Worm (Caenorhabditis elegans) whole organism, early embryonic: ENCODE measurements around the gene str-25.

ENCODE experiments used
- F13C5.2 ChIP-seq: sonication (generic microtip); optimal IDR thresholded peaks from 2 replicates; lab custom pipeline; 2017; ENCODE audit warnings: mild to moderate bottlenecking, missing genetic modification characterization, inconsistent platforms, missing compliant biosample characterization
- aly-1 ChIP-seq: sonication (generic microtip); optimal IDR thresholded peaks from 2 replicates; lab custom pipeline; 2016; ENCODE audit warnings: missing genetic modification characterization, missing compliant biosample characterization
- ama-1 ChIP-seq: fragments of 150-350 bp; optimal IDR thresholded peaks from 2 replicates; lab custom pipeline; 2014
- ceh-36 ChIP-seq: sonication (generic microtip); optimal IDR thresholded peaks from 2 replicates; lab custom pipeline; 2016; ENCODE audit warnings: missing genetic modification characterization, inconsistent platforms, missing compliant biosample characterization
- ets-7 ChIP-seq: sonication (generic microtip); optimal IDR thresholded peaks from 2 replicates; lab custom pipeline; 2016; ENCODE audit warnings: missing genotype, missing genetic modification characterization, missing compliant biosample characterization
- flt-1 ChIP-seq: fragments of 200-800 bp; sonication (Bioruptor generic); IDR thresholded peaks from 2 replicates; pipeline ENCODE4 v1.3.6; 2022; ENCODE audit warnings: missing genetic modification characterization, missing compliant biosample characterization
- hmbx-1 ChIP-seq: sonication (generic microtip); optimal IDR thresholded peaks from 2 replicates; lab custom pipeline; 2016; ENCODE audit warnings: mild to moderate bottlenecking, missing genetic modification characterization, missing compliant biosample characterization
- hmg-4 ChIP-seq: fragments of 200-800 bp; sonication (Bioruptor generic); optimal IDR thresholded peaks from 2 replicates; lab custom pipeline; 2018; ENCODE audit warnings: mild to moderate bottlenecking, missing genetic modification characterization, missing compliant biosample characterization
- hnd-1 ChIP-seq: sonication (generic microtip); optimal IDR thresholded peaks from 2 replicates; lab custom pipeline; 2016; ENCODE audit warnings: missing genetic modification characterization, missing compliant biosample characterization
- scrt-1 ChIP-seq: fragments of 200-800 bp; sonication (Bioruptor generic); IDR thresholded peaks from 2 replicates; pipeline ENCODE4 v1.3.6; 2022; ENCODE audit warnings: missing genetic modification characterization, missing compliant biosample characterization
- tbx-11 ChIP-seq: fragments of 200-800 bp; sonication (Bioruptor generic); IDR thresholded peaks from 2 replicates; pipeline ENCODE4 v1.3.6; 2022; ENCODE audit warnings: missing genetic modification characterization, missing compliant biosample characterization
- tbx-37 ChIP-seq: fragments of 200-800 bp; sonication (Bioruptor generic); conservative IDR thresholded peaks from 2 replicates; pipeline ENCODE4 v1.3.6; 2022; ENCODE audit warnings: missing genetic modification reagents, missing genetic modification characterization, missing compliant biosample characterization
- tra-4 ChIP-seq: sonication (generic microtip); optimal IDR thresholded peaks from 2 replicates; lab custom pipeline; 2017; ENCODE audit warnings: missing genetic modification characterization, missing compliant biosample characterization

- TF ChIP-seq ama-1 (lab: Kevin White, UChicago) (no peak), hnd-1 (tag; lab: Kevin White, UChicago) (no peak), F13C5.2 (tag; lab: Kevin White, UChicago) (no peak), hmbx-1 (tag; lab: Kevin White, UChicago) (no peak), scrt-1 (GFP tag; lab: Robert Waterston, UW) (no peak), hmg-4 (GFP tag; lab: Kevin White, UChicago) (no peak), tbx-11 (no peak), tra-4 (no peak), aly-1 (tag; lab: Kevin White, UChicago) (no peak), ceh-36 (tag; lab: Kevin White, UChicago) (no peak), flt-1 (GFP tag; lab: Robert Waterston, UW) (no peak), ets-7 (tag; lab: Kevin White, UChicago) (no peak), tbx-37 (no peak)
Measured at ce11 chrV:16094284-16094683, 21.2 kb upstream of the str-25 start, which contains the start of gene F22B8.7.
